Worm (Caenorhabditis elegans) whole organism, young adult: Measurements from ENCODE around the gene C32B5.18.
"Not testable (repeated sequence)": the region's sequence is repeated elsewhere in the genome, so short reads cannot be mapped to it uniquely, and the experiment has no call there.

Source experiments
- T07F8.4 ChIP-seq: sonication (generic microtip); optimal IDR thresholded peaks from 2 replicates; lab custom pipeline; 2016; ENCODE audit warnings: mild to moderate bottlenecking, missing genetic modification characterization, moderate library complexity, missing compliant biosample characterization
- madf-3 ChIP-seq: fragments of 200-800 bp; sonication (Bioruptor generic); IDR thresholded peaks from 2 replicates; pipeline ENCODE4 v1.3.6; 2022; ENCODE audit warnings: missing genetic modification reagents, missing genetic modification characterization, missing compliant biosample characterization
- pha-4 ChIP-seq: fragments of 150-350 bp; sonication (generic microtip); optimal IDR thresholded peaks from 2 replicates; lab custom pipeline; 2014; ENCODE audit warnings: missing biosample characterization, missing genetic modification reagents, missing genetic modification characterization
- somi-1 ChIP-seq: fragments of 200-800 bp; sonication (Bioruptor generic); optimal IDR thresholded peaks from 2 replicates; lab custom pipeline; 2018; ENCODE audit warnings: mild to moderate bottlenecking, missing genetic modification characterization, missing compliant biosample characterization

DNA sequence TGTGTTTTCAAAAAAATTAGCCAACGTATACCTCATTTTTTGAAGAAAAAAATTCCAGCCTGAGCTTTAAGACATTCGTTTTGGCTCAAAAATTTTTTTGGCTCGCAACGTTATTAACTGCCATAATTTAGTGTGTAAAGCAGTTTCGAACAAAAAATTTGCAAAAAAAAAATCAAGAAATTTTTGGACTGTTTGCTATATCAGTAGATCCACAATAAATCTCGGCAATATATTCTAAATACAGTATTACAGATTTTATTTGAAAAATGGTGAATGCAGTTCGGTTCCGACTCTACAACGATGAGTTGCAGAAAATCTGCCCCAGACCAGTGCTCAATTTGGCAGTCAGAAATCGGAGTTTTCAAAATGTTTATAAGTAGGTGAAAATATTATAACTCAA lies 7.8 kb downstream of the C32B5.18 start, which contains the start of gene C32B5.6:
- TF ChIP-seq T07F8.4 (tag; lab: Kevin White, UChicago); madf-3 (GFP tag; lab: Robert Waterston, UW); somi-1 (GFP tag; lab: Kevin White, UChicago); pha-4 (tag; lab: Kevin White, UChicago): not testable (repeated sequence)
